Worm (Caenorhabditis elegans) whole organism, L2 larva: ENCODE results near the gene C01B10.6.

Experiments
- R02D3.7 ChIP-seq: fragments of 150-350 bp; optimal IDR thresholded peaks from 2 replicates; lab custom pipeline; 2014; ENCODE audit warnings: missing biosample characterization, missing genetic modification characterization
- mbf-1 ChIP-seq: sonication (generic microtip); optimal IDR thresholded peaks from 2 replicates; lab custom pipeline; 2017; ENCODE audit warnings: missing biosample characterization, missing genetic modification characterization
- mdl-1 ChIP-seq, 2 experiments: fragments of 150-350 bp in 1 of 2; sonication (generic microtip) in 1 of 2; optimal IDR thresholded peaks; 2 replicates each; lab custom pipeline; 2017; ENCODE audit warnings: missing biosample characterization in 2 of 2, missing genetic modification characterization in 2 of 2
- sma-9 ChIP-seq, 2 experiments: fragments of 150-350 bp in 1 of 2; sonication (generic microtip) in 1 of 2; optimal IDR thresholded peaks; 2 replicates each; lab custom pipeline; 2014 to 2016; ENCODE audit warnings: missing genetic modification characterization in 2 of 2, mild to moderate bottlenecking in 1 of 2, missing biosample characterization in 1 of 2, missing compliant biosample characterization in 1 of 2, missing genetic modification reagents in 1 of 2, moderate library complexity in 1 of 2

ce11 chrIV:6639880-6640279, at the start of gene C01B10.6:
- TF ChIP-seq R02D3.7 (no peak), mbf-1 (tag; lab: Kevin White, UChicago) (no peak), mdl-1 (tag; optimal IDR thresholded peaks at IDR 0.05; lab: Kevin White, UChicago) (no peak), sma-9 (GFP tag; optimal IDR thresholded peaks at IDR 0.05; lab: Kevin White, UChicago) (no peak), sma-9 (tag; optimal IDR thresholded peaks at IDR 0.05; lab: Kevin White, UChicago) (no peak)
